Worm (Caenorhabditis elegans) whole organism, L4/young adult: ENCODE results near the gene F40A3.2.

ENCODE experiments used
- W03F9.2 ChIP-seq: fragments of 150-350 bp; optimal IDR thresholded peaks from 2 replicates; lab custom pipeline; 2014; ENCODE audit warnings: missing biosample characterization, missing genetic modification characterization
- him-1 ChIP-seq: sonication (generic microtip); optimal IDR thresholded peaks from 2 replicates; lab custom pipeline; 2016; ENCODE audit warnings: missing genotype, missing genetic modification reagents, missing genetic modification characterization, missing compliant biosample characterization

DNA sequence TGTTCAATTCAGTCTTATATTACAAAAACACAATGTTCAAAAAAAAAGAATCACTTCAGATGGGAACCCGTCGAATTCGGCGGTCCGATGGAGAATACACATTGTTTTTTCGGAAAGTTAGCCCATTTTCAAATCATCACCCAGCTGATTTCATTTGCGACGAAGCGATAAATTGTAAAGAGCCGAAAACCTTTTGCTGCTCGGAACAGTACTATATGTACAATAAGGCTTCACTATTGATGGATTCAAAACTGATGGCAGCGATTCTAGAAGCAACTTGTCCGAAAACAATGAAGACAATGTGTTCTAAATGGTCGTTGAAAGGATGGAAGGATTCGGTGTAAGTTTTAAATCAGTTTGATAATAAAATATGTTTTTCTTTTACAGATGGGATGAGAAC lies 20.8 kb upstream of the F40A3.2 start, which contains the start of gene C37C3.1:
- TF ChIP-seq him-1 (tag; lab: Kevin White, UChicago) (no peak), W03F9.2 (tag; lab: Kevin White, UChicago) (no peak)
